Worm (Caenorhabditis elegans): Measurements from ENCODE around the gene rabx-5.

- TF ChIP-seq med-1 (GFP tag; optimal IDR thresholded peaks at IDR 0.05; ENCODE audit: insufficient read depth) (no peak), ref-1 (GFP tag; conservative IDR thresholded peaks at IDR 0.05) (no peak), klf-2 (GFP tag; conservative IDR thresholded peaks at IDR 0.05) (no peak), T22C8.4 (GFP tag; IDR thresholded peaks at IDR 0.05) (no peak), cog-1 (tag; optimal IDR thresholded peaks at IDR 0.05) (no peak)
Observed at ce11 chrIII:10577782-10578181, 27.4 kb upstream of the rabx-5 start.
